Fruit fly (Drosophila melanogaster): ENCODE measurements around the gene Pglym87.

The Pglym87 gene

dm6 chr3R:12259819-12260218 is 27.3 kb upstream of the Pglym87 start:
- TF ChIP-seq pad (GFP tag; optimal IDR thresholded peaks at IDR 0.05) (no peak), Crg-1 (GFP tag; optimal IDR thresholded peaks at IDR 0.05) (no peak), Mnt (GFP tag; optimal IDR thresholded peaks at IDR 0.05) (no peak), CG11617 (GFP tag; optimal IDR thresholded peaks at IDR 0.05) (no peak), Hr96 (GFP tag; optimal IDR thresholded peaks at IDR 0.05) (no peak)

- TF ChIP-seq CG11617 (GFP tag; optimal IDR thresholded peaks at IDR 0.05) (no peak), bab1 (GFP tag; optimal IDR thresholded peaks at IDR 0.05) (no peak), tj (GFP tag; optimal IDR thresholded peaks at IDR 0.05) (no peak), CG14711 (tag; optimal IDR thresholded peaks at IDR 0.05) (no peak), CG1620 (GFP tag; optimal IDR thresholded peaks at IDR 0.05) (no peak), CG7045 (GFP tag; optimal IDR thresholded peaks at IDR 0.05) (no peak), kay (GFP tag; ENCODE audit: borderline replicate concordance) (no peak), cnc (optimal IDR thresholded peaks at IDR 0.05) (no peak), toe (GFP tag; optimal IDR thresholded peaks at IDR 0.05) (no peak), Hr96 (GFP tag; optimal IDR thresholded peaks at IDR 0.05) (no peak)
Observed at dm6 chr3R:12259013-12259412, 26.5 kb upstream of the Pglym87 start.

- TF ChIP-seq CG14711 (tag; optimal IDR thresholded peaks at IDR 0.05) (no peak), CG7101 (tag; optimal IDR thresholded peaks at IDR 0.05) (no peak), CG33017 (tag; optimal IDR thresholded peaks at IDR 0.05) (no peak), Crg-1 (GFP tag; optimal IDR thresholded peaks at IDR 0.05) (no peak), pad (GFP tag; optimal IDR thresholded peaks at IDR 0.05) (no peak), Clk (GFP tag; optimal IDR thresholded peaks at IDR 0.05) (no peak), tj (GFP tag; optimal IDR thresholded peaks at IDR 0.05) (no peak), CG12768 (GFP tag; optimal IDR thresholded peaks at IDR 0.05) (no peak), CG7045 (GFP tag; optimal IDR thresholded peaks at IDR 0.05) (no peak), cic (GFP tag; optimal IDR thresholded peaks at IDR 0.05) (no peak), CG11617 (GFP tag; optimal IDR thresholded peaks at IDR 0.05) (no peak), bab1 (GFP tag; optimal IDR thresholded peaks at IDR 0.05) (no peak), Mnt (GFP tag; optimal IDR thresholded peaks at IDR 0.05) (no peak), kay (GFP tag; ENCODE audit: borderline replicate concordance) (no peak), CG5204 (GFP tag; optimal IDR thresholded peaks at IDR 0.05) (no peak), ovo (GFP tag; optimal IDR thresholded peaks at IDR 0.05) (no peak), Hr96 (GFP tag; optimal IDR thresholded peaks at IDR 0.05) (no peak)
Observed at dm6 chr3R:12258437-12258836, 25.9 kb upstream of the Pglym87 start, which contains the start of the genes CG44037 and svp. TSS of gene CG44037 (plus strand) at chr3R:12258737. TSS of gene svp (plus strand) at chr3R:12258737.

- no peak for TF ChIP-seq cic (GFP tag; optimal IDR thresholded peaks at IDR 0.05)
- no peak for TF ChIP-seq CG7101 (tag; optimal IDR thresholded peaks at IDR 0.05)
- TF ChIP-seq Mnt (GFP tag; optimal IDR thresholded peaks at IDR 0.05): no peak
- TF ChIP-seq tj (GFP tag; optimal IDR thresholded peaks at IDR 0.05): no peak
- no peak for TF ChIP-seq CG11617 (GFP tag; optimal IDR thresholded peaks at IDR 0.05)
- TF ChIP-seq Hr96 (GFP tag; optimal IDR thresholded peaks at IDR 0.05): no peak
- no peak for TF ChIP-seq Clk (GFP tag; optimal IDR thresholded peaks at IDR 0.05)
- no peak for TF ChIP-seq CG12768 (GFP tag; optimal IDR thresholded peaks at IDR 0.05)
- TF ChIP-seq CG1620 (GFP tag; optimal IDR thresholded peaks at IDR 0.05): no peak
- TF ChIP-seq CG7045 (GFP tag; optimal IDR thresholded peaks at IDR 0.05): no peak
- no peak for TF ChIP-seq cnc (optimal IDR thresholded peaks at IDR 0.05)
- no peak for TF ChIP-seq ovo (GFP tag; optimal IDR thresholded peaks at IDR 0.05)
- no peak for TF ChIP-seq CG33017 (tag; optimal IDR thresholded peaks at IDR 0.05)
- no peak for TF ChIP-seq pad (GFP tag; optimal IDR thresholded peaks at IDR 0.05)
- TF ChIP-seq Crg-1 (GFP tag; optimal IDR thresholded peaks at IDR 0.05): no peak
- TF ChIP-seq toe (GFP tag; optimal IDR thresholded peaks at IDR 0.05): no peak
- TF ChIP-seq CG14711 (tag; optimal IDR thresholded peaks at IDR 0.05): no peak
- no peak for TF ChIP-seq kay (GFP tag; ENCODE audit: borderline replicate concordance)
- no peak for TF ChIP-seq bab1 (GFP tag; optimal IDR thresholded peaks at IDR 0.05)
Observed at dm6 chr3R:12253887-12254286, 21.4 kb upstream of the Pglym87 start, which contains the start of gene CG3942. TSS of gene CG3942 (plus strand) at chr3R:12254187.

- TF ChIP-seq CG7045 (GFP tag; optimal IDR thresholded peaks at IDR 0.05): no peak
Observed at dm6 chr3R:12252457-12253065, 20.0 kb upstream of the Pglym87 start.

dm6 chr3R:12251534-12251933 is 19.0 kb upstream of the Pglym87 start:
- TF ChIP-seq Clk (GFP tag; optimal IDR thresholded peaks at IDR 0.05) (no peak), bab1 (GFP tag; optimal IDR thresholded peaks at IDR 0.05) (no peak), CG7045 (GFP tag; optimal IDR thresholded peaks at IDR 0.05) (no peak), pad (GFP tag; optimal IDR thresholded peaks at IDR 0.05) (no peak), CG33017 (tag; optimal IDR thresholded peaks at IDR 0.05) (no peak), CG14711 (tag; optimal IDR thresholded peaks at IDR 0.05) (no peak), Mnt (GFP tag; optimal IDR thresholded peaks at IDR 0.05) (no peak), CG1620 (GFP tag; optimal IDR thresholded peaks at IDR 0.05) (no peak), CG12768 (GFP tag; optimal IDR thresholded peaks at IDR 0.05) (no peak), CG5204 (GFP tag; optimal IDR thresholded peaks at IDR 0.05) (no peak), ovo (GFP tag; optimal IDR thresholded peaks at IDR 0.05) (no peak), tj (GFP tag; optimal IDR thresholded peaks at IDR 0.05) (no peak), kay (GFP tag; ENCODE audit: borderline replicate concordance) (no peak), CG11617 (GFP tag; optimal IDR thresholded peaks at IDR 0.05) (no peak), cic (GFP tag; optimal IDR thresholded peaks at IDR 0.05) (no peak), cnc (optimal IDR thresholded peaks at IDR 0.05) (no peak), Crg-1 (GFP tag; optimal IDR thresholded peaks at IDR 0.05) (no peak), CG7101 (tag; optimal IDR thresholded peaks at IDR 0.05) (no peak), Hr96 (GFP tag; optimal IDR thresholded peaks at IDR 0.05) (no peak), toe (GFP tag; optimal IDR thresholded peaks at IDR 0.05) (no peak)

Data from whole organism, adult.